Fruit fly (Drosophila melanogaster): ENCODE measurements around the gene Aplip1.

Gene Aplip1

dm6 chr3L:1204674-1205547, 8.8 kb downstream of the Aplip1 start, which contains the start of gene CG9119 (continued):
- TF ChIP-seq CG4424 (GFP tag; optimal IDR thresholded peaks at IDR 0.05) (peak; percentile 38), CG32772 (GFP tag; IDR thresholded peaks at IDR 0.05) (no peak; the same call in 1 of the 2 replicates), CG3995 (GFP tag; optimal IDR thresholded peaks at IDR 0.05) (peak; percentile 40), fd96Cb (tag; optimal IDR thresholded peaks at IDR 0.05) (peak; percentile 48), CG10209 (GFP tag; optimal IDR thresholded peaks at IDR 0.05) (peak; percentile 74), trh (GFP tag; optimal IDR thresholded peaks at IDR 0.05) (no peak), her (GFP tag; optimal IDR thresholded peaks at IDR 0.05) (peak; percentile 65), CG17612 (GFP tag; IDR thresholded peaks at IDR 0.05) (no peak), Hr51 (GFP tag; optimal IDR thresholded peaks at IDR 0.05) (peak; percentile 37 to 67), Nf-YA (GFP tag; IDR thresholded peaks at IDR 0.05) (no peak), chn (GFP tag; optimal IDR thresholded peaks at IDR 0.05) (no peak), CG8924 (tag; optimal IDR thresholded peaks at IDR 0.05) (peak; percentile 68), Dfd (GFP tag; optimal IDR thresholded peaks at IDR 0.05) (no peak), peb (GFP tag; IDR thresholded peaks at IDR 0.05) (0 out of 2 replicates have a peak, but pooled peaks have one; percentile 13), CG9932 (GFP tag; IDR thresholded peaks at IDR 0.05) (peak; percentile 56; the same call in 1 of the 2 replicates), sr (GFP tag; IDR thresholded peaks at IDR 0.05) (no peak; the same call in 2 of the 3 replicates), CG15696 (tag; optimal IDR thresholded peaks at IDR 0.05) (peak; percentile 12), kah (GFP tag; optimal IDR thresholded peaks at IDR 0.05) (no peak), CG10147 (GFP tag; optimal IDR thresholded peaks at IDR 0.05) (peak; percentile 68), CG3281 (GFP tag; optimal IDR thresholded peaks at IDR 0.05) (peak; percentile 81), gcm2 (GFP tag; optimal IDR thresholded peaks at IDR 0.05) (no peak), Nf-YB (GFP tag; optimal IDR thresholded peaks at IDR 0.05) (peak; percentile 10), Dip2 (GFP tag; IDR thresholded peaks at IDR 0.05) (peak; percentile 11; the same call in 1 of the 2 replicates), jumu (GFP tag; optimal IDR thresholded peaks at IDR 0.05) (peak; percentile 50), D19B (GFP tag; optimal IDR thresholded peaks at IDR 0.05) (peak; percentile 69), CG10366 (GFP tag; IDR thresholded peaks at IDR 0.05) (peak; percentile 44), CG13287 (GFP tag; IDR thresholded peaks at IDR 0.05; ENCODE audit: partially characterized antibody) (no peak), maf-S (GFP tag; optimal IDR thresholded peaks at IDR 0.05) (no peak), chm (GFP tag; IDR thresholded peaks at IDR 0.05) (peak; percentile 13; the same call in 1 of the 2 replicates), Meics (GFP tag; optimal IDR thresholded peaks at IDR 0.05) (peak; percentile 75), Med (GFP tag) (peak; percentile 86), lilli (GFP tag; optimal IDR thresholded peaks at IDR 0.05) (peak; percentile 72), ssp (GFP tag; IDR thresholded peaks at IDR 0.05) (peak; percentile 43), ATbp (GFP tag; optimal IDR thresholded peaks at IDR 0.05) (peak; percentile 35), jing (GFP tag; optimal IDR thresholded peaks at IDR 0.05) (peak; percentile 9), HLH3B (GFP tag; IDR thresholded peaks at IDR 0.05) (peak; percentile 39; the same call in 1 of the 2 replicates), sisA (GFP tag; IDR thresholded peaks at IDR 0.05) (no peak; the same call in 1 of the 2 replicates), CG34224 (GFP tag; IDR thresholded peaks at IDR 0.05; ENCODE audit: partially characterized antibody) (no peak), CG12155 (GFP tag; optimal IDR thresholded peaks at IDR 0.05) (peak; percentile 56), CG2120 (GFP tag; optimal IDR thresholded peaks at IDR 0.05) (peak; percentile 87), Hmx (GFP tag; optimal IDR thresholded peaks at IDR 0.05) (peak; percentile 15), HLH54F (GFP tag; optimal IDR thresholded peaks at IDR 0.05) (peak; percentile 64), ab (GFP tag; optimal IDR thresholded peaks at IDR 0.05) (no peak), Lim3 (GFP tag; IDR thresholded peaks at IDR 0.05) (peak; percentile 39; the same call in 1 of the 2 replicates), hbn (GFP tag; IDR thresholded peaks at IDR 0.05; ENCODE audit: partially characterized antibody) (no peak), dati (GFP tag; IDR thresholded peaks at IDR 0.05) (no peak), CG13296 (GFP tag; optimal IDR thresholded peaks at IDR 0.05) (peak; percentile 61), CG12769 (tag; optimal IDR thresholded peaks at IDR 0.05) (peak; percentile 63)

All from whole organism, embryonic.